Fruit fly (Drosophila melanogaster) whole organism, wandering third instar larva: ENCODE results near the gene CG14110.

Experiments
- CG32264 ChIP-seq: fragments of 200-800 bp; sonication (Bioruptor generic); optimal IDR thresholded peaks from 2 replicates; lab custom pipeline; 2016; ENCODE audit warnings: missing biosample characterization, missing genetic modification characterization
- Dif ChIP-seq: fragments of 200-275, 200-300 bp; sonication (Bioruptor generic); optimal IDR thresholded peaks from 2 replicates; lab custom pipeline; 2018; ENCODE audit warnings: missing biosample characterization, missing genetic modification characterization; ENCODE audit not compliant: partially characterized antibody
- GATAd ChIP-seq: sonication (Bioruptor generic); optimal IDR thresholded peaks from 2 replicates; lab custom pipeline; 2016; ENCODE audit warnings: missing biosample characterization, missing genetic modification characterization
- Hr78 ChIP-seq: fragments of >200 bp; optimal IDR thresholded peaks from 2 replicates; lab custom pipeline; 2017; ENCODE audit warnings: missing biosample characterization, missing genetic modification characterization
- Sp1 ChIP-seq: fragments of 200-800 bp; sonication (Bioruptor generic); optimal IDR thresholded peaks from 3 replicates; lab custom pipeline; 2019; ENCODE audit warnings: missing biosample characterization, mild to moderate bottlenecking, missing genetic modification characterization, moderate library complexity
- br ChIP-seq: fragments of 200-800 bp; sonication (Bioruptor generic); optimal IDR thresholded peaks from 2 replicates; lab custom pipeline; 2016; ENCODE audit warnings: missing biosample characterization, missing genetic modification characterization
- dl ChIP-seq, 2 experiments: fragments of 175-275, 200-275 bp in 1 of 2; fragments of 200-275 bp in 1 of 2; sonication (Bioruptor generic); optimal IDR thresholded peaks; lab custom pipeline; 2018; ENCODE audit warnings: mild to moderate bottlenecking in 2 of 2, missing biosample characterization in 2 of 2, missing genetic modification characterization in 2 of 2, moderate library complexity in 2 of 2; ENCODE audit not compliant: partially characterized antibody in 2 of 2, insufficient read depth in 1 of 2
- fru ChIP-seq: fragments of 200-800 bp; sonication (Bioruptor generic); optimal IDR thresholded peaks from 3 replicates; lab custom pipeline; 2016; ENCODE audit warnings: missing biosample characterization, mild to moderate bottlenecking, missing genetic modification characterization
- h ChIP-seq: fragments of 200-800 bp; sonication (Bioruptor generic); optimal IDR thresholded peaks from 3 replicates; lab custom pipeline; 2016; ENCODE audit warnings: missing biosample characterization, mild to moderate bottlenecking, missing genetic modification characterization
- psq ChIP-seq: fragments of 200-800 bp; sonication (Bioruptor generic); optimal IDR thresholded peaks from 3 replicates; lab custom pipeline; 2017; ENCODE audit warnings: missing biosample characterization, mild to moderate bottlenecking, missing genetic modification characterization, moderate library complexity

dm6 chr3L:13424068-13424467, 39.5 kb downstream of the CG14110 start, which contains the start of gene CG33263:
- TF ChIP-seq h (GFP tag; lab: Kevin White, UChicago) (no peak), Sp1 (GFP tag; lab: Kevin White, UChicago) (no peak), psq (GFP tag; lab: Kevin White, UChicago) (no peak), GATAd (no peak), fru (no peak), Dif (GFP tag; lab: Kevin White, UChicago) (no peak), Hr78 (no peak), CG32264 (no peak), dl (GFP tag; optimal IDR thresholded peaks at IDR 0.05; lab: Kevin White, UChicago; ENCODE audit: insufficient read depth in 1 of 2, partially characterized antibody in 2 of 2) (no peak), br (GFP tag; lab: Kevin White, UChicago) (no peak)
